Worm (Caenorhabditis elegans): ENCODE data around the gene gpr-1.

gpr-1 gene

ce11 chrIII:8598961-8599360 is 29.8 kb upstream of the gpr-1 start (continued):
- TF ChIP-seq hmg-20 (GFP tag; IDR thresholded peaks at IDR 0.05) = no peak
- no peak for TF ChIP-seq pha-4 (tag; optimal IDR thresholded peaks at IDR 0.05)
- no peak for TF ChIP-seq ztf-22 (GFP tag; optimal IDR thresholded peaks at IDR 0.05)
- TF ChIP-seq hlh-12 (tag; optimal IDR thresholded peaks at IDR 0.05) = no peak

ce11 chrIII:8602148-8602547 is 26.6 kb upstream of the gpr-1 start:
- TF ChIP-seq attf-6 (GFP tag; IDR thresholded peaks at IDR 0.05) (no peak), sptf-2 (GFP tag; optimal IDR thresholded peaks at IDR 0.05) (no peak), lsl-1 (GFP tag; optimal IDR thresholded peaks at IDR 0.05) (no peak), aptf-2 (GFP tag; conservative IDR thresholded peaks at IDR 0.05) (no peak), hmg-1.2 (GFP tag; IDR thresholded peaks at IDR 0.05) (no peak), lin-54 (GFP tag; optimal IDR thresholded peaks at IDR 0.05) (no peak), bed-2 (GFP tag; IDR thresholded peaks at IDR 0.05) (no peak), F10E7.11 (tag; optimal IDR thresholded peaks at IDR 0.05) (no peak), snpc-1.3 (tag; optimal IDR thresholded peaks at IDR 0.05; ENCODE audit: insufficient read depth) (no peak), die-1 (tag; optimal IDR thresholded peaks at IDR 0.05) (no peak), cebp-1 (GFP tag; IDR thresholded peaks at IDR 0.05) (no peak), cebp-1 (tag; optimal IDR thresholded peaks at IDR 0.05) (no peak), egrh-3 (GFP tag; IDR thresholded peaks at IDR 0.05) (no peak), F33H1.4 (GFP tag; IDR thresholded peaks at IDR 0.05) (no peak), bed-1 (GFP tag; IDR thresholded peaks at IDR 0.05) (no peak), T07F8.4 (tag; optimal IDR thresholded peaks at IDR 0.05) (no peak), him-1 (tag; optimal IDR thresholded peaks at IDR 0.05) (no peak)

ce11 chrIII:8605532-8605931 is 23.2 kb upstream of the gpr-1 start, which contains the start of gene C06E1.1:
Gene C06E1.1 (plus strand): TSS chrIII:8605832.
- TF ChIP-seq hmg-1.2 (GFP tag; IDR thresholded peaks at IDR 0.05) (no peak), unc-62 (GFP tag; optimal IDR thresholded peaks at IDR 0.05) (no peak), F10E7.11 (tag; optimal IDR thresholded peaks at IDR 0.05) (no peak), lin-40 (tag; optimal IDR thresholded peaks at IDR 0.05) (no peak), cebp-1 (GFP tag; IDR thresholded peaks at IDR 0.05) (no peak), cebp-1 (tag; optimal IDR thresholded peaks at IDR 0.05) (no peak), snpc-4 (GFP tag; optimal IDR thresholded peaks at IDR 0.05) (no peak), snpc-4 (tag; optimal IDR thresholded peaks at IDR 0.05) (no peak), F37B4.10 (GFP tag; IDR thresholded peaks at IDR 0.05) (no peak), T07F8.4 (tag; optimal IDR thresholded peaks at IDR 0.05) (no peak), ceh-58 (GFP tag; IDR thresholded peaks at IDR 0.05) (no peak), lin-54 (GFP tag; optimal IDR thresholded peaks at IDR 0.05) (no peak), nhr-80 (tag; optimal IDR thresholded peaks at IDR 0.05) (no peak), ztf-28 (GFP tag; IDR thresholded peaks at IDR 0.05) (no peak), zim-3 (tag; optimal IDR thresholded peaks at IDR 0.05) (no peak), athp-1 (tag; optimal IDR thresholded peaks at IDR 0.05) (no peak), attf-3 (GFP tag; conservative IDR thresholded peaks at IDR 0.05) (no peak), Y79H2A.3 (GFP tag; conservative IDR thresholded peaks at IDR 0.05) (no peak), tbx-9 (tag; optimal IDR thresholded peaks at IDR 0.05; ENCODE audit: borderline replicate concordance) (no peak), sdz-38 (tag; optimal IDR thresholded peaks at IDR 0.05) (no peak)

ce11 chrIII:8609683-8610082 is 19.0 kb upstream of the gpr-1 start, which contains the start of gene C06E1.9:
Gene C06E1.9 (minus strand): TSS chrIII:8609783.
- TF ChIP-seq ceh-91 (GFP tag; IDR thresholded peaks at IDR 0.05) = no peak
- TF ChIP-seq ekl-4 (GFP tag; IDR thresholded peaks at IDR 0.05) = no peak
- no peak for TF ChIP-seq fkh-3 (tag; optimal IDR thresholded peaks at IDR 0.05)
- no peak for TF ChIP-seq ceh-100 (GFP tag; IDR thresholded peaks at IDR 0.05)
- TF ChIP-seq Y95B8A.8 (GFP tag; IDR thresholded peaks at IDR 0.05) = no peak
- TF ChIP-seq attf-6 (GFP tag; IDR thresholded peaks at IDR 0.05) = no peak
- TF ChIP-seq pha-4 (tag; optimal IDR thresholded peaks at IDR 0.05) = no peak
- TF ChIP-seq nhr-80 (tag; optimal IDR thresholded peaks at IDR 0.05) = no peak
- no peak for TF ChIP-seq F37B4.10 (GFP tag; IDR thresholded peaks at IDR 0.05)
- no peak for TF ChIP-seq lir-1 (GFP tag; conservative IDR thresholded peaks at IDR 0.05)
- no peak for TF ChIP-seq mxl-1 (tag; optimal IDR thresholded peaks at IDR 0.05)
- no peak for TF ChIP-seq K12H6.12 (tag; optimal IDR thresholded peaks at IDR 0.05)
- TF ChIP-seq efl-1 (GFP tag; optimal IDR thresholded peaks at IDR 0.05) = no peak

Measured in whole organism, young adult.